Fruit fly (Drosophila melanogaster): ENCODE results near the gene NimB3.

DNA sequence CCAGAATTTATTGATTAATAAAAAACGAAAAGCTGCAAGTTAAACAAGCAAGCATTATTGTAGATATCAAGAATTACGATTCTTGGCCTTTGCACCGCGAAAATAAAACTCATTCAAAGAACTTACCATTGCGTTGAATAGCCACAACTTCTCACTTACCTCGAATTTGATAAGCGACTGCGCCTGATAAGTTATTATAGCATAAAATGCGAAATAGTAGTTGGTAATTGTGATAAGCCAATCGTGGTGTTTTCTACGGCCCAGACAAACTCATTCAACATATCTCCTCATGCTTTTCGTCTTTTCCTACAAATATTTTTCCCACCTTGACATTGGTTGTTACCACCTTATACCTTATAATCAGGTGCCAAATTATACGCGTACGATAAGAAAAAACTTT, 47.3 kb upstream of the NimB3 start:
- TF ChIP-seq CG34367 (tag; optimal IDR thresholded peaks at IDR 0.05) (no peak), rn (GFP tag; IDR thresholded peaks at IDR 0.05) (no peak), CG14655 (GFP tag; optimal IDR thresholded peaks at IDR 0.05) (no peak), Ets98B (GFP tag; IDR thresholded peaks at IDR 0.05) (no peak), CG10348 (GFP tag; IDR thresholded peaks at IDR 0.05) (no peak), CG8301 (tag; optimal IDR thresholded peaks at IDR 0.05) (no peak), CG15710 (tag; optimal IDR thresholded peaks at IDR 0.05) (no peak), CG9948 (tag; optimal IDR thresholded peaks at IDR 0.05) (no peak), gl (tag; optimal IDR thresholded peaks at IDR 0.05) (no peak), EcR (GFP tag; optimal IDR thresholded peaks at IDR 0.05) (no peak), CG8159 (tag; optimal IDR thresholded peaks at IDR 0.05) (no peak), CG4496 (GFP tag; IDR thresholded peaks at IDR 0.05) (no peak)

Measured in whole organism, pupa.